Fruit fly (Drosophila melanogaster) whole organism, embryonic: ENCODE results near the gene par-6.
A peak's percentile ranks its signal among the peaks of the same experiment; 100 is the strongest.

Source experiments
- Adf1 ChIP-seq: fragments of 200-800 bp; sonication (Bioruptor generic); IDR thresholded peaks from 2 replicates; pipeline ENCODE4 v1.3.6; 2022; ENCODE audit warnings: missing biosample characterization, missing genetic modification characterization
- Antp ChIP-seq: fragments of 200-800 bp; sonication (Bioruptor generic); optimal IDR thresholded peaks from 3 replicates; lab custom pipeline; 2016; ENCODE audit warnings: missing biosample characterization, missing genetic modification characterization
- BEAF-32 ChIP-seq: fragments of 200-800 bp; sonication (Bioruptor generic); optimal IDR thresholded peaks from 3 replicates; lab custom pipeline; 2017; ENCODE audit warnings: missing biosample characterization, missing genetic modification characterization, mild to moderate bottlenecking, moderate library complexity, missing genetic modification reagents
- BtbVII ChIP-seq: fragments of 200-800 bp; sonication (Bioruptor generic); optimal IDR thresholded peaks from 3 replicates; lab custom pipeline; 2017; ENCODE audit warnings: missing biosample characterization, mild to moderate bottlenecking, missing genetic modification characterization
- CG11247 ChIP-seq: fragments of 200-800 bp; sonication (Bioruptor generic); IDR thresholded peaks from 2 replicates; pipeline ENCODE4 v1.3.6; 2022; ENCODE audit warnings: missing biosample characterization, missing genetic modification characterization
- CG11695 ChIP-seq: fragments of 200-800 bp; sonication (Bioruptor generic); IDR thresholded peaks from 3 replicates; pipeline ENCODE4 v1.3.6; 2022; ENCODE audit warnings: missing biosample characterization, missing genetic modification characterization
- CG12236 ChIP-seq: fragments of 200-800 bp; sonication (Bioruptor generic); optimal IDR thresholded peaks from 2 replicates; lab custom pipeline; 2016; ENCODE audit warnings: missing biosample characterization, missing genetic modification characterization
- CG12659 ChIP-seq: fragments of 200-800 bp; sonication (Bioruptor generic); optimal IDR thresholded peaks from 3 replicates; lab custom pipeline; 2017; ENCODE audit warnings: mild to moderate bottlenecking, missing biosample characterization, missing genetic modification reagents, missing genetic modification characterization
- CG14014 ChIP-seq: fragments of 200-800 bp; sonication (Bioruptor generic); IDR thresholded peaks from 2 replicates; pipeline ENCODE4 v1.3.6; 2022; ENCODE audit warnings: missing biosample characterization, missing genetic modification characterization
- CG14860 ChIP-seq: fragments of 200-800 bp; sonication (Bioruptor generic); IDR thresholded peaks from 3 replicates; pipeline ENCODE4 v1.3.6; 2022; ENCODE audit warnings: missing biosample characterization, missing genetic modification characterization; ENCODE audit not compliant: partially characterized antibody
- CG15479 ChIP-seq: fragments of 200-800 bp; sonication (Bioruptor generic); optimal IDR thresholded peaks from 3 replicates; lab custom pipeline; 2019; ENCODE audit warnings: missing biosample characterization, mild to moderate bottlenecking, missing genetic modification characterization, moderate library complexity
- CG1647 ChIP-seq: fragments of 200-800 bp; sonication (Bioruptor generic); optimal IDR thresholded peaks from 3 replicates; lab custom pipeline; 2016; ENCODE audit warnings: missing biosample characterization, missing genetic modification characterization
- CG17385 ChIP-seq: fragments of 200-800 bp; sonication (Bioruptor generic); optimal IDR thresholded peaks from 3 replicates; lab custom pipeline; 2018; ENCODE audit warnings: missing biosample characterization, mild to moderate bottlenecking, missing genetic modification characterization
- CG1832 ChIP-seq: fragments of 200-800 bp; sonication (Bioruptor generic); optimal IDR thresholded peaks from 2 replicates; lab custom pipeline; 2017; ENCODE audit warnings: missing biosample characterization, mild to moderate bottlenecking, missing genetic modification characterization, inconsistent platforms
- CG2199 ChIP-seq: fragments of 200-800 bp; sonication (Bioruptor generic); IDR thresholded peaks from 3 replicates; pipeline ENCODE4 v1.3.6; 2022; ENCODE audit warnings: missing biosample characterization, missing genetic modification characterization
- CG3065 ChIP-seq: fragments of 200-800 bp; sonication (Bioruptor generic); optimal IDR thresholded peaks from 2 replicates; lab custom pipeline; 2016; ENCODE audit warnings: missing biosample characterization, missing genetic modification characterization
- CG4360 ChIP-seq: fragments of 200-800 bp; sonication (Bioruptor generic); IDR thresholded peaks from 2 replicates; pipeline ENCODE4 v1.3.6; 2022; ENCODE audit warnings: missing biosample characterization, missing genetic modification characterization
- CG7745 ChIP-seq: fragments of 200-800 bp; sonication (Bioruptor generic); optimal IDR thresholded peaks from 2 replicates; lab custom pipeline; 2018; ENCODE audit warnings: missing biosample characterization, mild to moderate bottlenecking, missing genetic modification characterization, moderate library complexity
- CG8924 ChIP-seq: fragments of 200-800 bp; optimal IDR thresholded peaks from 3 replicates; lab custom pipeline; 2019; ENCODE audit warnings: missing biosample characterization, mild to moderate bottlenecking, missing genetic modification characterization, moderate library complexity
- CG8944 ChIP-seq: fragments of 200-800 bp; sonication (Bioruptor generic); optimal IDR thresholded peaks from 3 replicates; lab custom pipeline; 2016; ENCODE audit warnings: missing biosample characterization, missing genetic modification characterization
- Elba2 ChIP-seq: fragments of 200-800 bp; sonication (Bioruptor generic); optimal IDR thresholded peaks from 3 replicates; lab custom pipeline; 2016; ENCODE audit warnings: missing biosample characterization, missing genetic modification characterization
- HLH3B ChIP-seq: fragments of 200-800 bp; sonication (Bioruptor generic); IDR thresholded peaks from 2 replicates; pipeline ENCODE4 v1.3.6; 2022; ENCODE audit warnings: missing biosample characterization, missing genetic modification characterization
- Med ChIP-seq: fragments of 200-800 bp; sonication (Bioruptor generic); peaks from one replicate; lab custom pipeline; 2016; ENCODE audit warnings: missing biosample characterization, missing genetic modification characterization, mild to moderate bottlenecking, inconsistent platforms, moderate library complexity
- NC2α ChIP-seq: fragments of 200-800 bp; sonication (Bioruptor generic); optimal IDR thresholded peaks from 2 replicates; lab custom pipeline; 2016; ENCODE audit warnings: missing biosample characterization, missing genetic modification characterization
- Nf-YC ChIP-seq: fragments of 200-800 bp; optimal IDR thresholded peaks from 3 replicates; lab custom pipeline; 2019; ENCODE audit warnings: missing biosample characterization, mild to moderate bottlenecking, missing genetic modification characterization, moderate library complexity
- Trl ChIP-seq, 3 experiments: fragments of >200 bp in 2 of 3; fragments of 200-800 bp in 1 of 3; sonication (Bioruptor generic) in 1 of 3; optimal IDR thresholded peaks; 2 replicates in 1 of 3; 3 replicates in 2 of 3; lab custom pipeline; 2016 to 2017; ENCODE audit warnings: missing biosample characterization in 1 of 3, missing genetic modification characterization in 1 of 3
- YL-1 ChIP-seq: fragments of 200-800 bp; sonication (Bioruptor generic); optimal IDR thresholded peaks from 3 replicates; lab custom pipeline; 2017; ENCODE audit warnings: missing biosample characterization, mild to moderate bottlenecking, missing genetic modification characterization
- aop ChIP-seq: fragments of 200-800 bp; sonication (Bioruptor generic); IDR thresholded peaks from 2 replicates; pipeline ENCODE4 v1.3.6; 2022; ENCODE audit warnings: missing biosample characterization, missing genetic modification characterization
- ash1 ChIP-seq: fragments of 200-800 bp; sonication (Bioruptor generic); optimal IDR thresholded peaks from 2 replicates; lab custom pipeline; 2018; ENCODE audit warnings: missing biosample characterization, mild to moderate bottlenecking, missing genetic modification characterization
- bbx ChIP-seq: fragments of 200-800 bp; sonication (Bioruptor generic); IDR thresholded peaks from 2 replicates; pipeline ENCODE4 v1.3.6; 2022; ENCODE audit warnings: missing biosample characterization, missing genetic modification characterization; ENCODE audit not compliant: partially characterized antibody
- ci ChIP-seq: fragments of 200-800 bp; sonication (Bioruptor generic); IDR thresholded peaks from 3 replicates; pipeline ENCODE4 v1.3.6; 2022; ENCODE audit warnings: missing biosample characterization, missing genetic modification characterization
- dm ChIP-seq: fragments of 200-800 bp; sonication (Bioruptor generic); optimal IDR thresholded peaks from 3 replicates; lab custom pipeline; 2016; ENCODE audit warnings: missing biosample characterization, missing genetic modification characterization
- dpn ChIP-seq, 2 experiments: fragments of 200-800 bp; sonication (Bioruptor generic); optimal IDR thresholded peaks; 3 replicates each; lab custom pipeline; 2016; ENCODE audit warnings: missing biosample characterization in 2 of 2, missing genetic modification characterization in 2 of 2
- fd102C ChIP-seq: fragments of 200-800 bp; sonication (Bioruptor generic); optimal IDR thresholded peaks from 2 replicates; lab custom pipeline; 2018; ENCODE audit warnings: missing biosample characterization, mild to moderate bottlenecking, missing genetic modification characterization, moderate library complexity
- grau ChIP-seq: fragments of 200-800 bp; optimal IDR thresholded peaks from 3 replicates; lab custom pipeline; 2019; ENCODE audit warnings: missing biosample characterization, mild to moderate bottlenecking, missing genetic modification characterization, moderate library complexity
- kni ChIP-seq: fragments of 200-800 bp; sonication (Bioruptor generic); optimal IDR thresholded peaks from 3 replicates; lab custom pipeline; 2017; ENCODE audit warnings: mild to moderate bottlenecking, missing biosample characterization, missing genetic modification reagents, missing genetic modification characterization
- lab ChIP-seq: fragments of 200-800 bp; sonication (Bioruptor generic); optimal IDR thresholded peaks from 3 replicates; lab custom pipeline; 2017; ENCODE audit warnings: missing biosample characterization, missing genetic modification characterization, mild to moderate bottlenecking, moderate library complexity, missing genetic modification reagents
- nom ChIP-seq: fragments of 200-800 bp; sonication (Bioruptor generic); optimal IDR thresholded peaks from 2 replicates; lab custom pipeline; 2017; ENCODE audit warnings: missing biosample characterization, missing genetic modification characterization, mild to moderate bottlenecking, moderate library complexity, missing genetic modification reagents
- pita ChIP-seq: fragments of 200-800 bp; sonication (Bioruptor generic); optimal IDR thresholded peaks from 2 replicates; lab custom pipeline; 2017; ENCODE audit warnings: missing biosample characterization, mild to moderate bottlenecking, missing genetic modification characterization
- pros ChIP-seq: fragments of 200-800 bp; sonication (Bioruptor generic); optimal IDR thresholded peaks from 3 replicates; lab custom pipeline; 2019; ENCODE audit warnings: missing biosample characterization, mild to moderate bottlenecking, missing genetic modification characterization, moderate library complexity
- repo ChIP-seq: fragments of 200-800 bp; sonication (Bioruptor generic); optimal IDR thresholded peaks from 2 replicates; lab custom pipeline; 2016; ENCODE audit warnings: missing biosample characterization, missing genetic modification characterization
- scrt ChIP-seq: fragments of 200-800 bp; sonication (Bioruptor generic); optimal IDR thresholded peaks from 2 replicates; lab custom pipeline; 2018; ENCODE audit warnings: missing biosample characterization, mild to moderate bottlenecking, missing genetic modification characterization, moderate library complexity
- sens ChIP-seq: fragments of 200-800 bp; sonication (Bioruptor generic); peaks from one replicate; lab custom pipeline; 2016; ENCODE audit warnings: missing biosample characterization, missing genetic modification characterization
- sisA ChIP-seq: fragments of 200-800 bp; sonication (Bioruptor generic); IDR thresholded peaks from 2 replicates; pipeline ENCODE4 v1.3.6; 2022; ENCODE audit warnings: missing biosample characterization, missing genetic modification characterization
- sob ChIP-seq: fragments of 200-800 bp; sonication (Bioruptor generic); IDR thresholded peaks from 2 replicates; pipeline ENCODE4 v1.3.6; 2022; ENCODE audit warnings: missing biosample characterization, missing genetic modification characterization
- tll ChIP-seq, 2 experiments: fragments of 200-800 bp in 1 of 2; fragments of >200 bp in 1 of 2; sonication (Bioruptor generic) in 1 of 2; optimal IDR thresholded peaks; 2 replicates each; lab custom pipeline; 2017 to 2019; ENCODE audit warnings: missing biosample characterization in 2 of 2, missing genetic modification characterization in 2 of 2, mild to moderate bottlenecking in 1 of 2, moderate library complexity in 1 of 2
- usp ChIP-seq: fragments of >200 bp; optimal IDR thresholded peaks from 2 replicates; lab custom pipeline; 2017; ENCODE audit warnings: missing biosample characterization, missing genetic modification characterization
- z ChIP-seq: fragments of 200-800 bp; sonication (Bioruptor generic); IDR thresholded peaks from 3 replicates; pipeline ENCODE4 v1.3.6; 2022; ENCODE audit warnings: missing biosample characterization, missing genetic modification characterization
- zen2 ChIP-seq: fragments of 200-800 bp; sonication (Bioruptor generic); IDR thresholded peaks from 3 replicates; pipeline ENCODE4 v1.3.6; 2022; ENCODE audit warnings: missing biosample characterization, missing genetic modification characterization; ENCODE audit not compliant: partially characterized antibody
- zf30C ChIP-seq: fragments of 200-800 bp; sonication (Bioruptor generic); optimal IDR thresholded peaks from 3 replicates; lab custom pipeline; 2018; ENCODE audit warnings: missing biosample characterization, mild to moderate bottlenecking, missing genetic modification characterization

par-6 gene

DNA sequence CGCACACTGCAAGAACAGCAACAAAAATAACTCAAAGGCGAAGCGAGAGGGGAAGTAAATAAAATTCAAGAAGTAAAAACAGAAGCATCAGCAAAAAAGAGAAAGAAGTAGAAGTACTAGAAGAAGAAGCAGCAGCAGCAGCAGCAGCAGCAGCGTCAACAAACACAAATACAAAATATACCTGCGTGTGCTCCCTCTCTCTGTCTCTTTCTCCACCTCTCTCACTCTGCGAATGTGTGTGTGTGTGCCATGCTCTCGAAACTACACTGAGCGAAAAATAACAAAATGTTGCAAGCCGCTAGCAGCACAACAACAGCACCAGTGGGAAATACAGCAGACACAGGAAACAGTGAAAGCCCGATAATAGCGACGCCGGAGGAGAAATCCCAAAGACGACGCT, 35.8 kb downstream of the par-6 start:
- TF ChIP-seq CG3065 (GFP tag; lab: Kevin White, UChicago), result no peak
- TF ChIP-seq CG14860 (GFP tag; lab: Robert Waterston, UW), result no peak
- TF ChIP-seq sisA (GFP tag; lab: Robert Waterston, UW), result 0 out of 2 replicates have a peak, but pooled peaks have one; percentile 7
- TF ChIP-seq CG2199 (GFP tag; lab: Robert Waterston, UW), result 0 out of 3 replicates have a peak, but pooled peaks have one; percentile 10
- no peak for TF ChIP-seq sens (GFP tag; lab: Kevin White, UChicago)
- no peak for TF ChIP-seq kni (GFP tag; lab: Kevin White, UChicago)
- TF ChIP-seq usp, result no peak
- 0 out of 2 replicates have a peak, but pooled peaks have one; percentile 11 for TF ChIP-seq sob (GFP tag; lab: Robert Waterston, UW)
- TF ChIP-seq pita (GFP tag; lab: Kevin White, UChicago), result no peak
- no peak for TF ChIP-seq bbx (GFP tag; lab: Robert Waterston, UW)
- TF ChIP-seq tll (GFP tag; optimal IDR thresholded peaks at IDR 0.05; lab: Kevin White, UChicago), result peak in 1 of 2 experiments; percentile 17
- TF ChIP-seq ash1, result peak; percentile 36
- no peak for TF ChIP-seq CG7745 (tag; lab: Kevin White, UChicago)
- no peak for TF ChIP-seq Elba2 (GFP tag; lab: Kevin White, UChicago)
- TF ChIP-seq CG4360 (GFP tag; lab: Robert Waterston, UW), result 0 out of 2 replicates have a peak, but pooled peaks have one; percentile 4
- peak in 1 of 2 experiments; percentile 22 for TF ChIP-seq dpn (GFP tag; optimal IDR thresholded peaks at IDR 0.05; lab: Kevin White, UChicago)
- TF ChIP-seq zen2, result 0 out of 3 replicates have a peak, but pooled peaks have one; percentile 49
- peak; percentile 49; the same call in 1 of the 2 replicates for TF ChIP-seq Adf1 (GFP tag; lab: Robert Waterston, UW)
- no peak for TF ChIP-seq fd102C (GFP tag; lab: Kevin White, UChicago)
- TF ChIP-seq BEAF-32 (GFP tag; lab: Kevin White, UChicago), result no peak
- TF ChIP-seq scrt, result no peak
- TF ChIP-seq Trl (optimal IDR thresholded peaks at IDR 0.05; lab: Kevin White, UChicago), result peak; percentile 50 to 52
- TF ChIP-seq Trl (GFP tag; optimal IDR thresholded peaks at IDR 0.05; lab: Kevin White, UChicago), result no peak
- TF ChIP-seq CG11695 (GFP tag; lab: Robert Waterston, UW), result no peak
- TF ChIP-seq NC2α (GFP tag; lab: Kevin White, UChicago), result no peak
- peak; percentile 72 for TF ChIP-seq CG1832 (GFP tag; lab: Kevin White, UChicago)
- peak; percentile 7 for TF ChIP-seq CG8924
- peak; percentile 73 for TF ChIP-seq pros (GFP tag; lab: Kevin White, UChicago)
- TF ChIP-seq lab, result peak; percentile 6
- TF ChIP-seq CG1647 (GFP tag; lab: Kevin White, UChicago), result no peak
- TF ChIP-seq CG14014 (GFP tag; lab: Robert Waterston, UW), result 0 out of 2 replicates have a peak, but pooled peaks have one; percentile 16
- peak; percentile 11 for TF ChIP-seq YL-1
- TF ChIP-seq Med (GFP tag; lab: Kevin White, UChicago), result peak; percentile 67
- TF ChIP-seq CG17385 (GFP tag; lab: Kevin White, UChicago), result peak; percentile 93
- no peak for TF ChIP-seq BtbVII (GFP tag; lab: Kevin White, UChicago)
- TF ChIP-seq Nf-YC, result no peak
- peak; percentile 3 for TF ChIP-seq CG15479
- peak; percentile 47 for TF ChIP-seq nom
- peak; percentile 11; the same call in 1 of the 2 replicates for TF ChIP-seq HLH3B (GFP tag; lab: Robert Waterston, UW)
- TF ChIP-seq CG8944 (GFP tag; lab: Kevin White, UChicago), result no peak
- peak; percentile 20 for TF ChIP-seq dm (GFP tag; lab: Kevin White, UChicago)
- TF ChIP-seq ci (GFP tag; lab: Robert Waterston, UW), result 0 out of 3 replicates have a peak, but pooled peaks have one; percentile 5
- TF ChIP-seq CG12659 (GFP tag; lab: Kevin White, UChicago), result no peak
- TF ChIP-seq aop (GFP tag; lab: Robert Waterston, UW), result no peak
- TF ChIP-seq zf30C (GFP tag; lab: Kevin White, UChicago), result peak; percentile 97
- peak; percentile 80 for TF ChIP-seq z (GFP tag; lab: Robert Waterston, UW)
- no peak for TF ChIP-seq repo (GFP tag; lab: Kevin White, UChicago)
- no peak for TF ChIP-seq Antp
- TF ChIP-seq grau (tag; lab: Kevin White, UChicago), result peak; percentile 73
- no peak for TF ChIP-seq CG11247 (GFP tag; lab: Robert Waterston, UW)
- TF ChIP-seq CG12236, result no peak
